Fruit fly (Drosophila melanogaster) whole organism, embryonic: ENCODE data around the gene CG7810.

ENCODE experiments used
- Adf1 ChIP-seq: fragments of 200-800 bp; sonication (Bioruptor generic); IDR thresholded peaks from 2 replicates; pipeline ENCODE4 v1.3.6; 2022; ENCODE audit warnings: missing biosample characterization, missing genetic modification characterization
- Blimp-1 ChIP-seq: fragments of 200-800 bp; sonication (Bioruptor generic); optimal IDR thresholded peaks from 3 replicates; lab custom pipeline; 2018; ENCODE audit warnings: missing biosample characterization, missing genetic modification characterization, mild to moderate bottlenecking, moderate library complexity, missing genetic modification reagents
- CG10431 ChIP-seq: fragments of 200-800 bp; sonication (Bioruptor generic); optimal IDR thresholded peaks from 3 replicates; lab custom pipeline; 2018; ENCODE audit warnings: missing biosample characterization, mild to moderate bottlenecking, missing genetic modification characterization
- CG11247 ChIP-seq: fragments of 200-800 bp; sonication (Bioruptor generic); IDR thresholded peaks from 2 replicates; pipeline ENCODE4 v1.3.6; 2022; ENCODE audit warnings: missing biosample characterization, missing genetic modification characterization
- CG11456 ChIP-seq: fragments of 200-800 bp; sonication (Bioruptor generic); IDR thresholded peaks from 3 replicates; pipeline ENCODE4 v1.3.6; 2022; ENCODE audit warnings: missing biosample characterization, missing genetic modification characterization
- CG1233 ChIP-seq: fragments of 200-800 bp; sonication (Bioruptor generic); optimal IDR thresholded peaks from 4 replicates; lab custom pipeline; 2018; ENCODE audit warnings: missing biosample characterization, mild to moderate bottlenecking, missing genetic modification characterization
- CG15073 ChIP-seq: fragments of 200-800 bp; sonication (Bioruptor generic); optimal IDR thresholded peaks from 2 replicates; lab custom pipeline; 2016; ENCODE audit warnings: missing biosample characterization, missing genetic modification characterization
- CG1647 ChIP-seq: fragments of 200-800 bp; sonication (Bioruptor generic); optimal IDR thresholded peaks from 3 replicates; lab custom pipeline; 2016; ENCODE audit warnings: missing biosample characterization, missing genetic modification characterization
- CG16813 ChIP-seq: fragments of 200-800 bp; sonication (Bioruptor generic); IDR thresholded peaks from 3 replicates; pipeline ENCODE4 v1.3.6; 2022; ENCODE audit warnings: missing biosample characterization, missing genetic modification characterization; ENCODE audit not compliant: partially characterized antibody
- CG17612 ChIP-seq: fragments of 200-800 bp; sonication (Bioruptor generic); IDR thresholded peaks from 2 replicates; pipeline ENCODE4 v1.3.6; 2022; ENCODE audit warnings: missing biosample characterization, missing genetic modification characterization
- CG4820 ChIP-seq: fragments of 200-800 bp; sonication (Bioruptor generic); optimal IDR thresholded peaks from 3 replicates; lab custom pipeline; 2016; ENCODE audit warnings: missing biosample characterization, missing genetic modification characterization
- CG6765 ChIP-seq: fragments of 200-800 bp; sonication (Bioruptor generic); optimal IDR thresholded peaks from 3 replicates; lab custom pipeline; 2017; ENCODE audit warnings: missing biosample characterization, mild to moderate bottlenecking, missing genetic modification characterization
- CG7556 ChIP-seq: fragments of 200-800 bp; sonication (Bioruptor generic); optimal IDR thresholded peaks from 2 replicates; lab custom pipeline; 2017; ENCODE audit warnings: missing biosample characterization, mild to moderate bottlenecking, missing genetic modification characterization
- Drgx ChIP-seq: fragments of 200-800 bp; sonication (Bioruptor generic); IDR thresholded peaks from 2 replicates; pipeline ENCODE4 v1.3.6; 2022; ENCODE audit warnings: missing biosample characterization, missing genetic modification characterization
- E2f1 ChIP-seq: fragments of 200-800 bp; sonication (Bioruptor generic); IDR thresholded peaks from 2 replicates; pipeline ENCODE4 v1.3.6; 2022; ENCODE audit warnings: missing biosample characterization, missing genetic modification characterization
- Ets65A ChIP-seq: fragments of 200-800 bp; sonication (Bioruptor generic); peaks from one replicate; lab custom pipeline; 2016; ENCODE audit warnings: missing biosample characterization, missing genetic modification characterization
- HLH3B ChIP-seq: fragments of 200-800 bp; sonication (Bioruptor generic); IDR thresholded peaks from 2 replicates; pipeline ENCODE4 v1.3.6; 2022; ENCODE audit warnings: missing biosample characterization, missing genetic modification characterization
- Hand ChIP-seq: fragments of 200-800 bp; sonication (Bioruptor generic); optimal IDR thresholded peaks from 2 replicates; lab custom pipeline; 2017; ENCODE audit warnings: mild to moderate bottlenecking, missing biosample characterization, missing genetic modification reagents, missing genetic modification characterization
- HmgD ChIP-seq: fragments of 200-800 bp; sonication (Bioruptor generic); optimal IDR thresholded peaks from 3 replicates; lab custom pipeline; 2016; ENCODE audit warnings: missing biosample characterization, missing genetic modification characterization
- Mes4 ChIP-seq: fragments of 200-800 bp; sonication (Bioruptor generic); optimal IDR thresholded peaks from 2 replicates; lab custom pipeline; 2016; ENCODE audit warnings: missing biosample characterization, missing genetic modification characterization
- Myb ChIP-seq: fragments of 200-800 bp; sonication (Bioruptor generic); optimal IDR thresholded peaks from 2 replicates; lab custom pipeline; 2016; ENCODE audit warnings: missing biosample characterization, missing genetic modification characterization
- NC2β ChIP-seq: fragments of 200-800 bp; sonication (Bioruptor generic); optimal IDR thresholded peaks from 2 replicates; lab custom pipeline; 2016; ENCODE audit warnings: missing biosample characterization, missing genetic modification characterization
- NK7.1 ChIP-seq: fragments of 200-800 bp; sonication (Bioruptor generic); optimal IDR thresholded peaks from 3 replicates; lab custom pipeline; 2016; ENCODE audit warnings: missing biosample characterization, missing genetic modification characterization
- Neu2 ChIP-seq: fragments of 200-800 bp; sonication (Bioruptor generic); optimal IDR thresholded peaks from 3 replicates; lab custom pipeline; 2016; ENCODE audit warnings: missing biosample characterization, missing genetic modification characterization, borderline replicate concordance
- Optix ChIP-seq: fragments of 200-800 bp; sonication (Bioruptor generic); IDR thresholded peaks from 3 replicates; pipeline ENCODE4 v1.3.6; 2022; ENCODE audit warnings: missing biosample characterization, missing genetic modification characterization
- Side ChIP-seq: fragments of 200-800 bp; sonication (Bioruptor generic); optimal IDR thresholded peaks from 2 replicates; lab custom pipeline; 2016; ENCODE audit warnings: missing biosample characterization, missing genetic modification characterization
- Six4 ChIP-seq: fragments of 200-800 bp; sonication (Bioruptor generic); optimal IDR thresholded peaks from 2 replicates; lab custom pipeline; 2016; ENCODE audit warnings: missing biosample characterization, missing genetic modification characterization
- ac ChIP-seq: fragments of 200-800 bp; sonication (Bioruptor generic); optimal IDR thresholded peaks from 3 replicates; lab custom pipeline; 2017; ENCODE audit warnings: missing biosample characterization, mild to moderate bottlenecking, missing genetic modification characterization
- ase ChIP-seq: fragments of 200-800 bp; sonication (Bioruptor generic); IDR thresholded peaks from 3 replicates; pipeline ENCODE4 v1.3.6; 2022; ENCODE audit warnings: missing biosample characterization, missing genetic modification characterization
- bsh ChIP-seq, 2 experiments: fragments of 200-800 bp; sonication (Bioruptor generic); optimal IDR thresholded peaks; 2 replicates each; lab custom pipeline; 2017 to 2018; ENCODE audit warnings: mild to moderate bottlenecking in 2 of 2, missing biosample characterization in 2 of 2, missing genetic modification characterization in 2 of 2, moderate library complexity in 1 of 2
- ci ChIP-seq: fragments of 200-800 bp; sonication (Bioruptor generic); IDR thresholded peaks from 3 replicates; pipeline ENCODE4 v1.3.6; 2022; ENCODE audit warnings: missing biosample characterization, missing genetic modification characterization
- disco-r ChIP-seq: fragments of 200-800 bp; sonication (Bioruptor generic); optimal IDR thresholded peaks from 2 replicates; lab custom pipeline; 2016; ENCODE audit warnings: missing biosample characterization, missing genetic modification characterization
- dysf ChIP-seq: fragments of 200-800 bp; sonication (Bioruptor generic); IDR thresholded peaks from 3 replicates; pipeline ENCODE4 v1.3.6; 2022; ENCODE audit warnings: missing biosample characterization, missing genetic modification characterization
- esg ChIP-seq: fragments of 200-800 bp; sonication (Bioruptor generic); conservative IDR thresholded peaks from 2 replicates; pipeline ENCODE4 v1.3.6; 2022; ENCODE audit warnings: missing biosample characterization, missing genetic modification characterization
- gem ChIP-seq: fragments of 200-800 bp; sonication (Bioruptor generic); optimal IDR thresholded peaks from 2 replicates; lab custom pipeline; 2019; ENCODE audit warnings: missing biosample characterization, mild to moderate bottlenecking, missing genetic modification characterization, moderate library complexity
- h ChIP-seq: fragments of >200 bp; optimal IDR thresholded peaks from 2 replicates; lab custom pipeline; 2017
- insv ChIP-seq, 2 experiments: fragments of 200-800 bp; sonication (Bioruptor generic); optimal IDR thresholded peaks; 3 replicates each; lab custom pipeline; 2016 to 2018; ENCODE audit warnings: missing biosample characterization in 2 of 2, missing genetic modification characterization in 2 of 2
- lbe ChIP-seq: fragments of 200-800 bp; sonication (Bioruptor generic); optimal IDR thresholded peaks from 2 replicates; lab custom pipeline; 2016; ENCODE audit warnings: missing biosample characterization, mild to moderate bottlenecking, missing genetic modification characterization
- odd ChIP-seq: fragments of 200-800 bp; sonication (Bioruptor generic); optimal IDR thresholded peaks from 2 replicates; lab custom pipeline; 2017; ENCODE audit warnings: missing biosample characterization, mild to moderate bottlenecking, missing genetic modification characterization
- p53 ChIP-seq: fragments of 200-800 bp; sonication (Bioruptor generic); optimal IDR thresholded peaks from 2 replicates; lab custom pipeline; 2016; ENCODE audit warnings: missing biosample characterization, missing genetic modification characterization
- prd ChIP-seq, 3 experiments: fragments of >200 bp in 2 of 3; fragments of 200-800 bp in 1 of 3; sonication (Bioruptor generic) in 1 of 3; optimal IDR thresholded peaks in 2 of 3; IDR thresholded peaks in 1 of 3; 2 replicates in 2 of 3; 3 replicates in 1 of 3; pipeline versions ENCODE4 v1.3.6 to Lab custom; 2017 to 2022; ENCODE audit warnings: missing biosample characterization in 1 of 3, missing genetic modification characterization in 1 of 3
- sens ChIP-seq: fragments of 200-800 bp; sonication (Bioruptor generic); peaks from one replicate; lab custom pipeline; 2016; ENCODE audit warnings: missing biosample characterization, missing genetic modification characterization
- sisA ChIP-seq: fragments of 200-800 bp; sonication (Bioruptor generic); IDR thresholded peaks from 2 replicates; pipeline ENCODE4 v1.3.6; 2022; ENCODE audit warnings: missing biosample characterization, missing genetic modification characterization
- slou ChIP-seq: fragments of 200-800 bp; sonication (Bioruptor generic); optimal IDR thresholded peaks from 3 replicates; lab custom pipeline; 2016; ENCODE audit warnings: missing biosample characterization, missing genetic modification characterization
- tio ChIP-seq: fragments of 200-800 bp; sonication (Bioruptor generic); optimal IDR thresholded peaks from 2 replicates; lab custom pipeline; 2017; ENCODE audit warnings: missing biosample characterization, missing genetic modification characterization, inconsistent platforms
- tll ChIP-seq, 2 experiments: fragments of 200-800 bp in 1 of 2; fragments of >200 bp in 1 of 2; sonication (Bioruptor generic) in 1 of 2; optimal IDR thresholded peaks; 2 replicates each; lab custom pipeline; 2017 to 2019; ENCODE audit warnings: missing biosample characterization in 2 of 2, missing genetic modification characterization in 2 of 2, mild to moderate bottlenecking in 1 of 2, moderate library complexity in 1 of 2
- ttk ChIP-seq: fragments of 200-800 bp; sonication (Bioruptor generic); IDR thresholded peaks from 2 replicates; pipeline ENCODE4 v2.1.2; 2022; ENCODE audit warnings: missing biosample characterization, missing genetic modification characterization
- wek ChIP-seq: fragments of 200-800 bp; sonication (Bioruptor generic); optimal IDR thresholded peaks from 3 replicates; lab custom pipeline; 2018; ENCODE audit warnings: missing biosample characterization, mild to moderate bottlenecking, missing genetic modification characterization, moderate library complexity

CG7810 gene

dm6 chr2L:8274958-8275584, 35.9 kb downstream of the CG7810 start (continued):
- TF ChIP-seq Optix (no peak), disco-r (GFP tag; lab: Kevin White, UChicago) (peak; percentile 14), CG1647 (GFP tag; lab: Kevin White, UChicago) (no peak), ttk (GFP tag; lab: Robert Waterston, UW) (0 out of 2 replicates have a peak, but pooled peaks have one; percentile 27), Six4 (GFP tag; lab: Kevin White, UChicago) (peak; percentile 64), insv (GFP tag; optimal IDR thresholded peaks at IDR 0.05; lab: Kevin White, UChicago) (peak in 1 of 2 experiments; percentile 17), tio (GFP tag; lab: Kevin White, UChicago) (peak; percentile 65), CG4820 (GFP tag; lab: Kevin White, UChicago) (peak; percentile 57), sens (peak; percentile 94), tll (GFP tag; optimal IDR thresholded peaks at IDR 0.05; lab: Kevin White, UChicago) (peak in 1 of 2 experiments; percentile 83), Neu2 (GFP tag; lab: Kevin White, UChicago) (no peak), NC2β (GFP tag; lab: Kevin White, UChicago) (peak; percentile 35), NK7.1 (GFP tag; lab: Kevin White, UChicago) (no peak), esg (GFP tag; lab: Robert Waterston, UW) (peak; percentile 26; the same call in 1 of the 2 replicates), CG11456 (GFP tag; lab: Robert Waterston, UW) (no peak), h (lab: Kevin White, UChicago) (no peak), HLH3B (GFP tag; lab: Robert Waterston, UW) (peak; percentile 62; the same call in 1 of the 2 replicates), CG17612 (GFP tag; lab: Robert Waterston, UW) (no peak), CG11247 (GFP tag; lab: Robert Waterston, UW) (0 out of 2 replicates have a peak, but pooled peaks have one; percentile 33), Side (GFP tag; lab: Kevin White, UChicago) (no peak), ac (GFP tag; lab: Kevin White, UChicago) (peak; percentile 59), CG15073 (GFP tag; lab: Kevin White, UChicago) (no peak), CG10431 (GFP tag; lab: Kevin White, UChicago) (no peak), odd (peak; percentile 58), CG7556 (GFP tag; lab: Kevin White, UChicago) (peak; percentile 63), Mes4 (GFP tag; lab: Kevin White, UChicago) (no peak), Adf1 (no peak), ase (GFP tag; lab: Robert Waterston, UW) (0 out of 3 replicates have a peak, but pooled peaks have one; percentile 25), CG6765 (no peak), p53 (GFP tag; lab: Kevin White, UChicago) (no peak), Hand (GFP tag; lab: Kevin White, UChicago) (no peak), CG1233 (peak; percentile 63), lbe (no peak)

- TF ChIP-seq CG16813 (GFP tag; lab: Robert Waterston, UW): no peak
- peak; percentile 5 for TF ChIP-seq Blimp-1 (GFP tag; lab: Kevin White, UChicago)
These were observed 36.9 kb downstream of the CG7810 start for dm6 chr2L:8274127-8274526.

DNA sequence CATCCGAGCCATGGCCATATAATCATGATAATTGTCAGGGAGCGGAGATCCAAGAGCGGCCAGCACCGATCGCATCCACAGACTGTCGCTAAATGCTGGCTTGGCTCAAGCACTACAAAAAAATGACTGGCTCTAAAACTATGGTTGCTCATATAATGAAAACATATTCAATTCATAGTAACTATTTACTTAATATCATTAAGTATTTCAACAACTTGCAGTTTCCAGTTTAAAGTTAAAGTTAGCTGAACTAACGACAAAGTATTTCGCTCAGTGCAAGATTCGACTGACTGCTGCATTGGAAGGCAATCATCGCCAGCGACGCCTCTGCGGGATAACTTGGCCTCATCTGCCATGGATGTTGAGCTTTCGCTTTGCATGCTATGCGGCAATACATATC, 40.1 kb downstream of the CG7810 start:
- TF ChIP-seq E2f1 (GFP tag; lab: Robert Waterston, UW) (0 out of 2 replicates have a peak, but pooled peaks have one; percentile 31), wek (GFP tag; lab: Kevin White, UChicago) (no peak), Ets65A (peak; percentile 66), HmgD (GFP tag; lab: Kevin White, UChicago) (no peak), ttk (GFP tag; lab: Robert Waterston, UW) (0 out of 2 replicates have a peak, but pooled peaks have one; percentile 24), Drgx (GFP tag; lab: Robert Waterston, UW) (peak; percentile 84), CG17612 (GFP tag; lab: Robert Waterston, UW) (no peak), sisA (GFP tag; lab: Robert Waterston, UW) (0 out of 2 replicates have a peak, but pooled peaks have one; percentile 18), gem (tag; lab: Kevin White, UChicago) (peak; percentile 17), bsh (GFP tag; optimal IDR thresholded peaks at IDR 0.05; lab: Kevin White, UChicago) (peak in 1 of 2 experiments; percentile 63), ci (GFP tag; lab: Robert Waterston, UW) (0 out of 3 replicates have a peak, but pooled peaks have one; percentile 22), dysf (GFP tag; lab: Robert Waterston, UW) (0 out of 3 replicates have a peak, but pooled peaks have one; percentile 29), Myb (GFP tag; lab: Kevin White, UChicago) (no peak), slou (no peak), prd (optimal IDR thresholded peaks at IDR 0.05; lab: Kevin White, UChicago) (no peak), prd (GFP tag; IDR thresholded peaks at IDR 0.05; lab: Robert Waterston, UW) (peak; percentile 50; the same call in 1 of the 3 replicates), NC2β (GFP tag; lab: Kevin White, UChicago) (no peak)
